Fruit fly (Drosophila melanogaster) whole organism, wandering third instar larva: Measurements from ENCODE around the gene CG32642.

ENCODE experiments used
- CG9705 ChIP-seq: fragments of 200-800 bp; sonication (Bioruptor generic); optimal IDR thresholded peaks from 2 replicates; lab custom pipeline; 2018; ENCODE audit warnings: missing biosample characterization, mild to moderate bottlenecking, missing genetic modification characterization
- Hr83 ChIP-seq: fragments of 200-300 bp; sonication (Bioruptor generic); optimal IDR thresholded peaks from 2 replicates; lab custom pipeline; 2016; ENCODE audit warnings: missing biosample characterization, mild to moderate bottlenecking, missing genetic modification characterization, moderate library complexity; ENCODE audit not compliant: poor library complexity, severe bottlenecking
- dsf ChIP-seq: sonication (Bioruptor generic); optimal IDR thresholded peaks from 2 replicates; lab custom pipeline; 2016; ENCODE audit warnings: missing biosample characterization, missing genetic modification characterization, borderline replicate concordance
- h ChIP-seq: fragments of 200-800 bp; sonication (Bioruptor generic); optimal IDR thresholded peaks from 3 replicates; lab custom pipeline; 2016; ENCODE audit warnings: missing biosample characterization, mild to moderate bottlenecking, missing genetic modification characterization
- psq ChIP-seq: fragments of 200-800 bp; sonication (Bioruptor generic); optimal IDR thresholded peaks from 3 replicates; lab custom pipeline; 2017; ENCODE audit warnings: missing biosample characterization, mild to moderate bottlenecking, missing genetic modification characterization, moderate library complexity
- rgr ChIP-seq: fragments of 200-800 bp; sonication (Bioruptor generic); optimal IDR thresholded peaks from 3 replicates; lab custom pipeline; 2016; ENCODE audit warnings: missing biosample characterization, mild to moderate bottlenecking, missing genetic modification characterization

dm6 chrX:12927612-12928011 lies 31.4 kb upstream of the CG32642 start:
- no peak for TF ChIP-seq psq (GFP tag; lab: Kevin White, UChicago)
- TF ChIP-seq Hr83 (GFP tag; lab: Kevin White, UChicago): no peak
- TF ChIP-seq CG9705: no peak
- TF ChIP-seq h: no peak
- TF ChIP-seq rgr: no peak
- TF ChIP-seq dsf: no peak
